Fruit fly (Drosophila melanogaster): ENCODE measurements around the gene Arts.
A peak's percentile ranks its signal among the peaks of the same experiment; 100 is the strongest.

Gene Arts

dm6 chr3L:16566093-16566492 lies 36.6 kb upstream of the Arts start (continued):
- TF ChIP-seq nmo (GFP tag; optimal IDR thresholded peaks at IDR 0.05) = peak; percentile 13
- 0 out of 2 replicates have a peak, but pooled peaks have one; percentile 15 for TF ChIP-seq Ada2b (GFP tag; IDR thresholded peaks at IDR 0.05)
- TF ChIP-seq H15 (GFP tag; IDR thresholded peaks at IDR 0.05) = no peak
- TF ChIP-seq Sox102F (GFP tag; optimal IDR thresholded peaks at IDR 0.05) = peak; percentile 42
- no peak for TF ChIP-seq CG7928 (GFP tag; optimal IDR thresholded peaks at IDR 0.05)
- no peak for TF ChIP-seq CG10209 (GFP tag; optimal IDR thresholded peaks at IDR 0.05)
- TF ChIP-seq Sin3A (optimal IDR thresholded peaks at IDR 0.05) = no peak
- no peak for TF ChIP-seq hkb (optimal IDR thresholded peaks at IDR 0.05)
- peak; percentile 49; the same call in 1 of the 2 replicates for TF ChIP-seq hkb (GFP tag; IDR thresholded peaks at IDR 0.05)
- TF ChIP-seq ash1 (GFP tag; optimal IDR thresholded peaks at IDR 0.05) = no peak
- TF ChIP-seq cg (GFP tag; optimal IDR thresholded peaks at IDR 0.05) = no peak
- TF ChIP-seq Mad (GFP tag; optimal IDR thresholded peaks at IDR 0.05) = no peak
- TF ChIP-seq CG18599 (GFP tag; optimal IDR thresholded peaks at IDR 0.05) = no peak
- TF ChIP-seq CG2120 (GFP tag; optimal IDR thresholded peaks at IDR 0.05) = no peak
- TF ChIP-seq CG9797 (GFP tag; optimal IDR thresholded peaks at IDR 0.05) = no peak
- TF ChIP-seq CG11560 (tag; IDR thresholded peaks at IDR 0.05) = no peak
- TF ChIP-seq CG10654 (GFP tag; optimal IDR thresholded peaks at IDR 0.05) = no peak
- TF ChIP-seq ab (GFP tag; optimal IDR thresholded peaks at IDR 0.05) = no peak
- TF ChIP-seq Xrp1 (GFP tag; IDR thresholded peaks at IDR 0.05) = peak; percentile 51; the same call in 1 of the 2 replicates
- TF ChIP-seq CG11247 (GFP tag; IDR thresholded peaks at IDR 0.05) = no peak
- TF ChIP-seq BEAF-32 (GFP tag; optimal IDR thresholded peaks at IDR 0.05) = no peak
- TF ChIP-seq CG9437 (GFP tag; optimal IDR thresholded peaks at IDR 0.05) = no peak
- TF ChIP-seq gce (GFP tag; IDR thresholded peaks at IDR 0.05) = no peak
- peak; percentile 49 for TF ChIP-seq row (GFP tag; IDR thresholded peaks at IDR 0.05)
- TF ChIP-seq CG30020 (tag; optimal IDR thresholded peaks at IDR 0.05) = no peak
- TF ChIP-seq Ptx1 (GFP tag; IDR thresholded peaks at IDR 0.05) = peak; percentile 23; the same call in 1 of the 2 replicates
- no peak for TF ChIP-seq eyg (GFP tag; optimal IDR thresholded peaks at IDR 0.05)
- TF ChIP-seq CG8944 (GFP tag; optimal IDR thresholded peaks at IDR 0.05) = no peak
- TF ChIP-seq chn (GFP tag; optimal IDR thresholded peaks at IDR 0.05) = no peak
- TF ChIP-seq Trl (optimal IDR thresholded peaks at IDR 0.05) = no peak
- TF ChIP-seq Trl (GFP tag; optimal IDR thresholded peaks at IDR 0.05) = no peak
- TF ChIP-seq CG4328 (GFP tag; optimal IDR thresholded peaks at IDR 0.05) = no peak
- TF ChIP-seq Dfd (GFP tag; optimal IDR thresholded peaks at IDR 0.05) = no peak
- TF ChIP-seq gsb (GFP tag; IDR thresholded peaks at IDR 0.05) = no peak
- TF ChIP-seq Fer2 (tag; optimal IDR thresholded peaks at IDR 0.05) = no peak
- TF ChIP-seq sug (tag; optimal IDR thresholded peaks at IDR 0.05) = no peak
- no peak for TF ChIP-seq CG12769 (tag; optimal IDR thresholded peaks at IDR 0.05)
- peak; percentile 31; the same call in 1 of the 3 replicates for TF ChIP-seq ci (GFP tag; IDR thresholded peaks at IDR 0.05)
- no peak for TF ChIP-seq CG4617 (GFP tag; optimal IDR thresholded peaks at IDR 0.05; ENCODE audit: borderline replicate concordance)
- TF ChIP-seq CG2712 (tag; optimal IDR thresholded peaks at IDR 0.05) = peak; percentile 39
- peak; percentile 22 for TF ChIP-seq CG7839 (tag; optimal IDR thresholded peaks at IDR 0.05)
- no peak for TF ChIP-seq chinmo (GFP tag; IDR thresholded peaks at IDR 0.05; ENCODE audit: partially characterized antibody)
- peak; percentile 14 for TF ChIP-seq CG4820 (GFP tag; optimal IDR thresholded peaks at IDR 0.05)
- no peak for TF ChIP-seq Myb (GFP tag; optimal IDR thresholded peaks at IDR 0.05)
- TF ChIP-seq CG13775 (GFP tag; optimal IDR thresholded peaks at IDR 0.05) = no peak
- TF ChIP-seq bsh (GFP tag; optimal IDR thresholded peaks at IDR 0.05) = peak in 1 of 2 experiments; percentile 35
- no peak for TF ChIP-seq CG8281 (tag; optimal IDR thresholded peaks at IDR 0.05)
- TF ChIP-seq en (GFP tag; optimal IDR thresholded peaks at IDR 0.05) = no peak
- no peak for TF ChIP-seq CG11695 (GFP tag; IDR thresholded peaks at IDR 0.05)
- no peak for TF ChIP-seq onecut (GFP tag; IDR thresholded peaks at IDR 0.05)
- TF ChIP-seq CG13894 (tag; optimal IDR thresholded peaks at IDR 0.05) = no peak
- TF ChIP-seq HLH4C (GFP tag; IDR thresholded peaks at IDR 0.05; ENCODE audit: partially characterized antibody) = no peak

Data from whole organism, embryonic.